Fruit fly (Drosophila melanogaster) whole organism, wandering third instar larva: Measurements from ENCODE around the gene atk.
A peak's percentile ranks its signal among the peaks of the same experiment; 100 is the strongest.

ENCODE experiments used
- Abd-B ChIP-seq: fragments of >200 bp; optimal IDR thresholded peaks from 2 replicates; lab custom pipeline; 2017; ENCODE audit warnings: missing biosample characterization, missing genetic modification characterization
- CG32264 ChIP-seq: fragments of 200-800 bp; sonication (Bioruptor generic); optimal IDR thresholded peaks from 2 replicates; lab custom pipeline; 2016; ENCODE audit warnings: missing biosample characterization, missing genetic modification characterization
- CG9705 ChIP-seq: fragments of 200-800 bp; sonication (Bioruptor generic); optimal IDR thresholded peaks from 2 replicates; lab custom pipeline; 2018; ENCODE audit warnings: missing biosample characterization, mild to moderate bottlenecking, missing genetic modification characterization
- CrebA ChIP-seq: fragments of 200-800 bp; sonication (Bioruptor generic); optimal IDR thresholded peaks from 2 replicates; lab custom pipeline; 2016; ENCODE audit warnings: missing biosample characterization, mild to moderate bottlenecking, missing genetic modification characterization, borderline replicate concordance
- Dfd ChIP-seq: fragments of >200 bp; optimal IDR thresholded peaks from 2 replicates; lab custom pipeline; 2017; ENCODE audit warnings: missing biosample characterization, missing genetic modification characterization
- GATAd ChIP-seq: sonication (Bioruptor generic); optimal IDR thresholded peaks from 2 replicates; lab custom pipeline; 2016; ENCODE audit warnings: missing biosample characterization, missing genetic modification characterization
- HLH106 ChIP-seq: fragments of 200-800 bp; optimal IDR thresholded peaks from 3 replicates; lab custom pipeline; 2019; ENCODE audit warnings: missing biosample characterization, mild to moderate bottlenecking, missing genetic modification characterization, moderate library complexity
- Hnf4 ChIP-seq: fragments of 200-800 bp; sonication (Bioruptor generic); optimal IDR thresholded peaks from 2 replicates; lab custom pipeline; 2016; ENCODE audit warnings: missing biosample characterization, mild to moderate bottlenecking, missing genetic modification characterization
- Hr83 ChIP-seq: fragments of 200-300 bp; sonication (Bioruptor generic); optimal IDR thresholded peaks from 2 replicates; lab custom pipeline; 2016; ENCODE audit warnings: missing biosample characterization, mild to moderate bottlenecking, missing genetic modification characterization, moderate library complexity; ENCODE audit not compliant: poor library complexity, severe bottlenecking
- Jra ChIP-seq: sonication (Bioruptor generic); optimal IDR thresholded peaks from 2 replicates; lab custom pipeline; 2016; ENCODE audit warnings: missing biosample characterization, missing genetic modification characterization
- Mio ChIP-seq: sonication (Bioruptor generic); optimal IDR thresholded peaks from 2 replicates; lab custom pipeline; 2016; ENCODE audit warnings: missing biosample characterization, missing genetic modification characterization
- Myc ChIP-seq: fragments of >200 bp; optimal IDR thresholded peaks from 2 replicates; lab custom pipeline; 2017
- N ChIP-seq: fragments of >200 bp; optimal IDR thresholded peaks from 2 replicates; lab custom pipeline; 2018; ENCODE audit warnings: missing biosample characterization, missing external identifiers, missing genetic modification characterization
- OdsH ChIP-seq: fragments of 200-800 bp; sonication (Bioruptor generic); optimal IDR thresholded peaks from 2 replicates; lab custom pipeline; 2016; ENCODE audit warnings: missing biosample characterization, mild to moderate bottlenecking, missing genetic modification characterization
- Rel ChIP-seq, 2 experiments: fragments of 200-800 bp; sonication (Bioruptor generic) in 1 of 2; optimal IDR thresholded peaks; 2 replicates in 1 of 2; 3 replicates in 1 of 2; lab custom pipeline; 2016 to 2019; ENCODE audit warnings: mild to moderate bottlenecking in 2 of 2, missing biosample characterization in 2 of 2, missing genetic modification characterization in 2 of 2, moderate library complexity in 1 of 2
- Sp1 ChIP-seq: fragments of 200-800 bp; sonication (Bioruptor generic); optimal IDR thresholded peaks from 3 replicates; lab custom pipeline; 2019; ENCODE audit warnings: missing biosample characterization, mild to moderate bottlenecking, missing genetic modification characterization, moderate library complexity
- Vsx2 ChIP-seq: fragments of 200-300, 225-300 bp; sonication (Bioruptor generic); optimal IDR thresholded peaks from 2 replicates; lab custom pipeline; 2018; ENCODE audit warnings: missing biosample characterization, missing genetic modification characterization; ENCODE audit not compliant: partially characterized antibody
- br ChIP-seq: fragments of 200-800 bp; sonication (Bioruptor generic); optimal IDR thresholded peaks from 2 replicates; lab custom pipeline; 2016; ENCODE audit warnings: missing biosample characterization, missing genetic modification characterization
- brk ChIP-seq: fragments of 200-800 bp; sonication (Bioruptor generic); optimal IDR thresholded peaks from 2 replicates; lab custom pipeline; 2016; ENCODE audit warnings: missing biosample characterization, mild to moderate bottlenecking, missing genetic modification characterization
- dl ChIP-seq, 2 experiments: fragments of 175-275, 200-275 bp in 1 of 2; fragments of 200-275 bp in 1 of 2; sonication (Bioruptor generic); optimal IDR thresholded peaks; lab custom pipeline; 2018; ENCODE audit warnings: mild to moderate bottlenecking in 2 of 2, missing biosample characterization in 2 of 2, missing genetic modification characterization in 2 of 2, moderate library complexity in 2 of 2; ENCODE audit not compliant: partially characterized antibody in 2 of 2, insufficient read depth in 1 of 2
- dmrt93B ChIP-seq: fragments of 200-800 bp; sonication (Bioruptor generic); optimal IDR thresholded peaks from 2 replicates; lab custom pipeline; 2018; ENCODE audit warnings: missing biosample characterization, mild to moderate bottlenecking, missing genetic modification characterization
- ey ChIP-seq: fragments of 200-800 bp; sonication (Bioruptor generic); optimal IDR thresholded peaks from 2 replicates; lab custom pipeline; 2016; ENCODE audit warnings: missing biosample characterization, missing genetic modification characterization
- foxo ChIP-seq, 2 experiments: fragments of 200-800 bp; sonication (Bioruptor generic); optimal IDR thresholded peaks; 2 replicates in 1 of 2; 3 replicates in 1 of 2; lab custom pipeline; 2016 to 2017; ENCODE audit warnings: missing biosample characterization in 2 of 2, missing genetic modification characterization in 2 of 2
- h ChIP-seq: fragments of 200-800 bp; sonication (Bioruptor generic); optimal IDR thresholded peaks from 3 replicates; lab custom pipeline; 2016; ENCODE audit warnings: missing biosample characterization, mild to moderate bottlenecking, missing genetic modification characterization
- jim ChIP-seq: fragments of 175-275, 200-325 bp; sonication (Bioruptor generic); optimal IDR thresholded peaks from 2 replicates; lab custom pipeline; 2016; ENCODE audit warnings: missing biosample characterization, mild to moderate bottlenecking, missing genetic modification characterization
- lola ChIP-seq: fragments of >200 bp; optimal IDR thresholded peaks from 2 replicates; lab custom pipeline; 2017; ENCODE audit warnings: missing biosample characterization, missing genetic modification characterization
- pan ChIP-seq: fragments of >200 bp; optimal IDR thresholded peaks from 2 replicates; lab custom pipeline; 2017
- psq ChIP-seq: fragments of 200-800 bp; sonication (Bioruptor generic); optimal IDR thresholded peaks from 3 replicates; lab custom pipeline; 2017; ENCODE audit warnings: missing biosample characterization, mild to moderate bottlenecking, missing genetic modification characterization, moderate library complexity
- rgr ChIP-seq: fragments of 200-800 bp; sonication (Bioruptor generic); optimal IDR thresholded peaks from 3 replicates; lab custom pipeline; 2016; ENCODE audit warnings: missing biosample characterization, mild to moderate bottlenecking, missing genetic modification characterization
- sage ChIP-seq: fragments of 200-800 bp; sonication (Bioruptor generic); optimal IDR thresholded peaks from 2 replicates; lab custom pipeline; 2016; ENCODE audit warnings: missing biosample characterization, mild to moderate bottlenecking, missing genetic modification characterization
- sv ChIP-seq: fragments of 200-800 bp; sonication (Bioruptor generic); optimal IDR thresholded peaks from 3 replicates; lab custom pipeline; 2016; ENCODE audit warnings: missing biosample characterization, missing genetic modification characterization
- tai ChIP-seq: sonication (Bioruptor generic); optimal IDR thresholded peaks from 2 replicates; lab custom pipeline; 2016; ENCODE audit warnings: missing biosample characterization, missing genetic modification characterization
- woc ChIP-seq: sonication (Bioruptor generic); optimal IDR thresholded peaks from 2 replicates; lab custom pipeline; 2016; ENCODE audit warnings: missing biosample characterization, mild to moderate bottlenecking, missing genetic modification characterization

Gene atk

dm6 chr3L:20474197-20474788 is 9.6 kb upstream of the atk start, which contains the start of gene isoQC:
isoQC (plus strand) TSS chr3L:20474466.
- TF ChIP-seq jim (GFP tag; lab: Kevin White, UChicago) (no peak), GATAd (GFP tag; lab: Kevin White, UChicago) (no peak), Abd-B (GFP tag; lab: Kevin White, UChicago) (no peak)

DNA sequence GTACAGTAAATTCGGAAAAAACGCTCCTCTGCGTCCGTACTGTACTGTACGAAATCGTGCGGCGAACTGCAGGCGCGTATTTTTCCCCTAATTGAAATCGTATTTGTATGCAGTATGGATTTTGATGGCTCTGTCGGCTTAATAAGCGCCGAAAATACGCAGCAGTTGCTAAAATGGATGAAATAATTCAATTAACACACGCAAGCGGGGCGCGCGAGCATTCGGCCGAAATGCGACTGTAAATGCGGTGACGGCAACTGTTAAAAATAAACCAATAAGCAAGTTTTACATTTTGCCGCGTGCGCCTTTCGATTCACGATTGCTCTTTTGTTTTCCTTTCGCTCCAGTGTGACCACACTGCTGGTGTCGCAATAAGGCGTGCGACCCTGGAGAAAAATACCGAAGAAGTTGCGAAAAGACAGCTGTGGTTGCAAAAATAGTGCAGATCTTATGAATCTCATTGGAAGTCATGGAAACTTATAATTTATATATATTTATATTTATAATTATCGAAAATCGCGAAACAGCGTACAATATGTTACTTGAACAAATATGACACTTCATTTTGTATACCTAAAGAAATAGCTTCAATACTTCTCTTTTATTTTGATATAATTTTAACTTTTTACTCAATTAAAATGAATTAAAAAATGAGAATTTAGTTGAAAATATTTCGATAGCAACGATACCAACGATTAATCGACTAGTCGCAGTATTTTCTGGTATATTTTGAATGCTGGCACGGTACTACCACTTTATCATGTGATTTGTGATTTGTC is 8.5 kb upstream of the atk start, which contains the start of the genes CG32428 and CG5969:
CG32428 (minus strand) TSS at position 703 of the 779 bp plus-strand sequence.
CG5969 (plus strand) TSS at position 763 of the 779 bp plus-strand sequence.
- TF ChIP-seq sage (GFP tag; lab: Kevin White, UChicago) (peak; percentile 29), Dfd (no peak), Jra (GFP tag; lab: Kevin White, UChicago) (peak; percentile 12), brk (GFP tag; lab: Kevin White, UChicago) (peak; percentile 57), jim (GFP tag; lab: Kevin White, UChicago) (no peak), dmrt93B (GFP tag; lab: Kevin White, UChicago) (peak; percentile 47), CrebA (GFP tag; lab: Kevin White, UChicago) (peak; percentile 38), h (GFP tag; lab: Kevin White, UChicago) (peak; percentile 71), CG9705 (GFP tag; lab: Kevin White, UChicago) (peak; percentile 39), Sp1 (GFP tag; lab: Kevin White, UChicago) (peak; percentile 66), Rel (GFP tag; optimal IDR thresholded peaks at IDR 0.05; lab: Kevin White, UChicago) (no peak), Rel (tag; optimal IDR thresholded peaks at IDR 0.05; lab: Kevin White, UChicago) (peak; percentile 66), GATAd (GFP tag; lab: Kevin White, UChicago) (peak; percentile 32), OdsH (GFP tag; lab: Kevin White, UChicago) (peak; percentile 18), ey (GFP tag; lab: Kevin White, UChicago) (peak; percentile 13), CG32264 (GFP tag; lab: Kevin White, UChicago) (no peak), lola (GFP tag; lab: Kevin White, UChicago) (no peak), Hnf4 (GFP tag; lab: Kevin White, UChicago) (peak; percentile 47), tai (peak; percentile 69), HLH106 (tag; lab: Kevin White, UChicago) (peak; percentile 83), foxo (GFP tag; optimal IDR thresholded peaks at IDR 0.05; lab: Kevin White, UChicago) (peak in 1 of 2 experiments; percentile 71), psq (GFP tag; lab: Kevin White, UChicago) (peak; percentile 91), woc (peak; percentile 33), N (GFP tag; lab: Kevin White, UChicago) (no peak), Vsx2 (GFP tag; lab: Kevin White, UChicago) (no peak), Hr83 (GFP tag; lab: Kevin White, UChicago) (peak; percentile 38), rgr (GFP tag; lab: Kevin White, UChicago) (peak; percentile 49)

- no peak for TF ChIP-seq Myc
- TF ChIP-seq Rel (GFP tag; optimal IDR thresholded peaks at IDR 0.05; lab: Kevin White, UChicago) = no peak
- TF ChIP-seq Rel (tag; optimal IDR thresholded peaks at IDR 0.05; lab: Kevin White, UChicago) = no peak
- no peak for TF ChIP-seq pan (lab: Kevin White, UChicago)
- no peak for TF ChIP-seq br (GFP tag; lab: Kevin White, UChicago)
- TF ChIP-seq h (GFP tag; lab: Kevin White, UChicago) = no peak
- no peak for TF ChIP-seq N (GFP tag; lab: Kevin White, UChicago)
- TF ChIP-seq OdsH (GFP tag; lab: Kevin White, UChicago) = no peak
- TF ChIP-seq Mio (GFP tag; lab: Kevin White, UChicago) = no peak
- no peak for TF ChIP-seq sv (GFP tag; lab: Kevin White, UChicago)
- no peak for TF ChIP-seq Jra (GFP tag; lab: Kevin White, UChicago)
- TF ChIP-seq dl (GFP tag; optimal IDR thresholded peaks at IDR 0.05; lab: Kevin White, UChicago; ENCODE audit: insufficient read depth in 1 of 2, partially characterized antibody in 2 of 2) = no peak
- no peak for TF ChIP-seq psq (GFP tag; lab: Kevin White, UChicago)
- no peak for TF ChIP-seq CrebA (GFP tag; lab: Kevin White, UChicago)
Observed at dm6 chr3L:20472607-20473006, 7.9 kb upstream of the atk start.
